Fruit fly (Drosophila melanogaster) ovary, adult (tissue): Measurements from ENCODE around the gene Actn3.

Experiments used
- CG17801 ChIP-seq: fragments of 200-800 bp; optimal IDR thresholded peaks from 2 replicates; lab custom pipeline; 2019; ENCODE audit warnings: missing biosample characterization, mild to moderate bottlenecking, missing genetic modification characterization, moderate library complexity; ENCODE audit not compliant: partially characterized antibody

Actn3 gene

DNA sequence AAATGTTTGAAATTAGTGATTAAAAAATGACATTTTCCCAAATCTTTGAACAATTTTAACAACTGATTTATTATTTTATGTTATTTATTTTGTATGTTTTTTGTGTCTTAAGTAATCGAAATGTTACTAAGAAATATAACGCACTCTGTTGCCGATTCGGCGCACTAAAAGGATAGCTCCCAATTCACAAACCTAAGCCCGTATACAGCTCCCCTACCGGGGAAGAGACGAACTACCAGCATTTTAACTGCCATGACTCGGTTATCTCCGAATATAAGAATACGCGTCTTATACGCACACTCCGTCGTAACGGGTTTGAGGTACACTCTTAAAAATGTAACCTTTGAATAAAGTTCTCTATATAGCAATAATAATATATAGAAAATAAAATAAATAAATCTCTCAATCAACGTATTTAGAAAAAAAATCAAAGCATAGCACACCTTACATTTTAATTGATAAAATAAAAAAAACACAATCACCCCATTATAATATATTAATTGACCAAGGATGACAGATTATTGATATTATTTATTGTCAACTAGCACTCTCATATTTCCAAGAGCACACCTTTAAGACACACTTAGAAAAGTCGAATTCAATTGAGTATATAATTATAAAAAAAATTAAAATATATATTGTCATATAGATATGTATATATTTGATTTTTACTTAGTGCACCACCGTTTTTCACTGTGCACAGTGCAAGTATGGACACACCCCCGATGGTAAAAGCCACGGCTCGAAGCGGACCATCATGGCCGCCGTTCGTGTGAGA is 19.6 kb downstream of the Actn3 start:
- TF ChIP-seq CG17801 (GFP tag; lab: Kevin White, UChicago), result no peak

DNA sequence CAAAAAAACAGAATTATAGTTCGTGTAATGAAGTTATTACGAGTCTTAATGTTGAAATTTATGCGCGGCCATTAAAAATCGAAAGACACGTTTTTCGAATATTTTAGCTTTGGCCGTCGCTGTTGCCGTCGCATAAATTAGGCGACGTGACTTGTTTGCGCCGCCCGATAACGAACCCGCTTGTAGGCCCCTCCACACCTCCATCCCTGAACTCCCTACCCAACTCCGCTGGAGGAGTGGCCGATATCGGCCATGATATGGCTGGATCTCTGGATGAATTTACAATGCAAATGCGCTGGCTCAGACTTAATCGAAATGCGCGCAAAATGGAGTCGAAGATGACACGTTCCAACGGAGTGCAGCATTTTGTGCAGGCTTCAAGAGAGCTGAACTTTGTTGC is 23.2 kb downstream of the Actn3 start:
- TF ChIP-seq CG17801 (GFP tag; lab: Kevin White, UChicago), result no peak

dm6 chr3R:16951374-16951773 is 26.2 kb downstream of the Actn3 start:
- TF ChIP-seq CG17801 (GFP tag; lab: Kevin White, UChicago), result no peak

- TF ChIP-seq CG17801 (GFP tag; lab: Kevin White, UChicago), result peak; percentile 53
Observed at dm6 chr3R:16948667-16949066, 28.9 kb downstream of the Actn3 start.

DNA sequence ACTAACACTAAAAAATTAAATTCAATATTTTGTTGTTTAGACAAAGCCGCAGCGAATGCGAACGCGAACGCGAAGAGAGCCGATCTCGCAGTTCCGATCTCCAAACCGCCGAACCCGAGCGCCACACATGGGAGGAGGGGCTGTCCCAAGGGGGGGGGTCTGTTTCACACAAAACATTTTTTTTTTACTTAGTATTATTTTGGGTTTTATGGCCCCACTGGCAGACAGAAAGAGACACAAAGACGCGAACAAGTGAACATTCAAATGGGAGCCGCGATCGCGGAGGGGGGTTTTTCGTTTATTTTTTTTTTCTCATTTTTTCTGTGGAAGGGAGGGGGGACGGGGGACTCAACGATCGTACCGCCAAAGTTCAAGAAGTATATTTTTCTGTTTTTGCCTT is 33.3 kb downstream of the Actn3 start:
- no peak for TF ChIP-seq CG17801 (GFP tag; lab: Kevin White, UChicago)

DNA sequence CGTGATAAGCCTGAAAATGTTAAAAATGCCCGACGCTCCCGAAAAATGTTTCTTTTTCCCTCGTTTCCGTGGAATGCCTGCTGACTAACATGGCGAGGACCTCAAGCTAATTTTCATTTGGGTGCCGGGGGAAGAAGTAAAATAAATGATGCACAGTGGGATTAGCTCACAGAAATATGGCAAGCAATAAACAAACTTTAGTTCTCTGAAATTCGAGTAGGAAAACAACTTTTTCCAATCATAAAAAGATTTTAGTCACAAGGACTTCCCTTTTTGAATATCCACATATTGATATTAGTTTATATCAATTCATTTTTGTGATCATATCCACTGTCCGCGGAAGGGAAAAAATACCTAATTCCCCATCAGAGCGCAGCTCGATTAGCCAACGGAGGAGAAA is 36.3 kb downstream of the Actn3 start:
- TF ChIP-seq CG17801 (GFP tag; lab: Kevin White, UChicago), result no peak

DNA sequence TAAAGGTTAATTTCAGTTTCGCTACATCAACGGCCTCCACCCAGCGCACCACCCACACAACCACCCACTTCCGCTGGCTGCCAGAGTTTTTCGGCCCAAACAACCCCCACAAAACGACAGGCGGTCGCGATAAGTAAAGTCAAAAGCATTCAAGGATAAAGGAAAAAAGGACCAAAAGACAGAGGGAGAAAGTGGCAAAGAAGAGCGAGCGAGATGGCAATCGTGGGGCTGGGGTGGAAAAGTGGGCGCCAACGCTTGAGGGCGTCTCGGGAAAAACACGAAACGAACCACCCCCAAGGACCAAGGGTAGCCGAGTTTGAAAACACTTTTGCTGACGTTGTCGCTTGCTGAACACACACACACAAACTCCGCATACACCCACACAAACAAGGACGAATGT is 37.1 kb downstream of the Actn3 start:
- no peak for TF ChIP-seq CG17801 (GFP tag; lab: Kevin White, UChicago)

- no peak for TF ChIP-seq CG17801 (GFP tag; lab: Kevin White, UChicago)
Observed at dm6 chr3R:16936319-16936718, 41.3 kb downstream of the Actn3 start.

dm6 chr3R:16934154-16934992 is 43.2 kb downstream of the Actn3 start:
- no peak for TF ChIP-seq CG17801 (GFP tag; lab: Kevin White, UChicago)

- no peak for TF ChIP-seq CG17801 (GFP tag; lab: Kevin White, UChicago)
Observed at dm6 chr3R:16933350-16933749, 44.2 kb downstream of the Actn3 start.

- TF ChIP-seq CG17801 (GFP tag; lab: Kevin White, UChicago), result no peak
Observed at dm6 chr3R:16932868-16933267, 44.7 kb downstream of the Actn3 start.
